Worm (Caenorhabditis elegans) whole organism, L4 larva: ENCODE data around the gene K08E4.3.

Source experiments
- daf-12 ChIP-seq: fragments of 150-350 bp; optimal IDR thresholded peaks from 2 replicates; lab custom pipeline; 2014; ENCODE audit warnings: missing biosample characterization, missing genetic modification reagents, missing genetic modification characterization
- egl-27 ChIP-seq: sonication (generic microtip); optimal IDR thresholded peaks from 3 replicates; lab custom pipeline; 2017; ENCODE audit warnings: missing biosample characterization, missing genetic modification reagents, missing genetic modification characterization
- fkh-10 ChIP-seq: fragments of 150-350 bp; optimal IDR thresholded peaks from 2 replicates; lab custom pipeline; 2014; ENCODE audit warnings: missing biosample characterization, missing genetic modification reagents, missing genetic modification characterization
- hlh-30 ChIP-seq: sonication (generic microtip); optimal IDR thresholded peaks from 2 replicates; lab custom pipeline; 2017; ENCODE audit warnings: antibody characterized with exemption, mild to moderate bottlenecking, missing genetic modification characterization, missing compliant biosample characterization; ENCODE audit not compliant: insufficient read depth
- hmg-1.1 ChIP-seq: fragments of 200-800 bp; sonication (Bioruptor generic); IDR thresholded peaks from 2 replicates; pipeline ENCODE4 v1.3.6; 2022; ENCODE audit warnings: missing genetic modification reagents, missing genetic modification characterization, missing compliant biosample characterization
- nhr-11 ChIP-seq: fragments of 150-350 bp; optimal IDR thresholded peaks from 2 replicates; lab custom pipeline; 2014; ENCODE audit warnings: missing biosample characterization, missing genetic modification characterization
- nhr-77 ChIP-seq: fragments of 150-350 bp; optimal IDR thresholded peaks from 2 replicates; lab custom pipeline; 2014; ENCODE audit warnings: missing biosample characterization, missing genetic modification characterization
- skn-1 ChIP-seq: fragments of 150-350 bp; optimal IDR thresholded peaks from 2 replicates; lab custom pipeline; 2014; ENCODE audit warnings: missing biosample characterization, missing genetic modification characterization
- tra-1 ChIP-seq: fragments of 200-800 bp; sonication (Bioruptor generic); IDR thresholded peaks from 2 replicates; pipeline ENCODE4 v1.3.6; 2022; ENCODE audit warnings: missing genetic modification reagents, missing genetic modification characterization, missing compliant biosample characterization

DNA sequence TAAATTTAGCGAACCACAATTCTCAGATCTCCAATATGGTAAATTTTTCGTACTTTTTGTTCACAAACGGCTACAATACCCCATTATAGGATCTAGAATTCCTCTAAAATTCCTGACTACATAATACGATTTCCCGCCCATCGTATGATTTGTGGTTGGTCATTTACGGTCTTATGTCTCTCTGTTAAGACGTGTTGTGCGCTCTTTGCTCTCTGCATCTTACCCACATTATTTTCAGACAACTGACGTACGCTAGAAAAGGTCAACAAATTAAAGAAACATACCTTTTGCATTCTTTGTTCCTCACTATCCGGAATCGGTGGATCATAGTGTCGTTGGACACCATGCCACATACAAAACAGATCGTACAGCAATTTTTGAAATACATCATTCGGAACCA, 14.5 kb upstream of the K08E4.3 start:
- TF ChIP-seq daf-12 (no peak), hmg-1.1 (GFP tag; lab: Robert Waterston, UW) (no peak), nhr-77 (tag; lab: Kevin White, UChicago) (peak; percentile 60), egl-27 (tag; lab: Kevin White, UChicago) (no peak), nhr-11 (tag; lab: Kevin White, UChicago) (no peak), fkh-10 (GFP tag; lab: Kevin White, UChicago) (no peak), skn-1 (no peak), tra-1 (GFP tag; lab: Robert Waterston, UW) (no peak), hlh-30 (tag; lab: Kevin White, UChicago) (peak; percentile 11)
